Worm (Caenorhabditis elegans) whole organism, L4 larva: ENCODE measurements around the gene fbxa-27.

Source experiments
- ces-1 ChIP-seq: fragments of 150-350 bp; sonication (generic microtip); optimal IDR thresholded peaks from 4 replicates; lab custom pipeline; 2014; ENCODE audit warnings: missing biosample characterization, missing genetic modification reagents, missing genetic modification characterization
- fos-1 ChIP-seq: fragments of 150-350 bp; optimal IDR thresholded peaks from 2 replicates; lab custom pipeline; 2014; ENCODE audit warnings: missing biosample characterization, missing genetic modification characterization
- lsy-2 ChIP-seq, 2 experiments: fragments of 150-350 bp in 1 of 2; sonication (generic microtip) in 1 of 2; optimal IDR thresholded peaks; 2 replicates each; lab custom pipeline; 2014 to 2017; ENCODE audit warnings: missing biosample characterization in 2 of 2, missing genetic modification characterization in 2 of 2
- nhr-77 ChIP-seq: fragments of 150-350 bp; optimal IDR thresholded peaks from 2 replicates; lab custom pipeline; 2014; ENCODE audit warnings: missing biosample characterization, missing genetic modification characterization
- pqm-1 ChIP-seq: sonication (generic microtip); optimal IDR thresholded peaks from 2 replicates; lab custom pipeline; 2017; ENCODE audit warnings: missing biosample characterization, missing genetic modification characterization
- tag-97 ChIP-seq: fragments of 200-800 bp; sonication (Bioruptor generic); IDR thresholded peaks from 2 replicates; pipeline ENCODE4 v1.3.6; 2022; ENCODE audit warnings: missing genetic modification characterization, missing compliant biosample characterization
- unc-130 ChIP-seq: sonication (generic microtip); optimal IDR thresholded peaks from 2 replicates; lab custom pipeline; 2016; ENCODE audit warnings: missing genetic modification reagents, missing genetic modification characterization, missing compliant biosample characterization
- unc-62 ChIP-seq, 3 experiments: fragments of 150-350 bp in 1 of 3; sonication (generic microtip); optimal IDR thresholded peaks in 2 of 3; peaks in 1 of 3; 1 replicate in 1 of 3; 2 replicates in 2 of 3; lab custom pipeline; 2014 to 2017; ENCODE audit warnings: missing biosample characterization in 3 of 3, missing genetic modification characterization in 3 of 3, missing genetic modification reagents in 3 of 3, missing genotype in 1 of 3

DNA sequence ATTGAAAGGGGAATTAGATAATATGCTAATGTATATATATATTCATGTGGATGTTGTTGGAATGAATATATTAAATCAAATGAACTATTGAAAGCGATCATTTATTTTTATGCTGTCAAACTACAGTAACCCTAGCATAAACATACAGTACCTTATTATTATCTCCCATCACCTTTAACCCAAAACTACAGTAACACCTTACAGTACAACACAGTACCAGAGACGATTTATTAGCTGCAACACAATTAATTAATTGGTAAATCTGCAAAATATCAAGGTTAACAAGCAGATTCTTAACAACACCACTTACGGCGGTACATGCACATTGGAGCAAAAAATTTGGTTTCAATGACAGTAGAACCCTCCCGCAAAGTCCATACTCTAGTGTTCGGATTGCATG lies 12.6 kb downstream of the fbxa-27 start, which contains the start of gene Y82E9BL.1:
- TF ChIP-seq tag-97 (GFP tag; lab: Robert Waterston, UW) (no peak), fos-1 (tag; lab: Kevin White, UChicago) (no peak), lsy-2 (tag; optimal IDR thresholded peaks at IDR 0.05; lab: Kevin White, UChicago) (no peak), unc-130 (no peak), ces-1 (no peak), pqm-1 (tag; lab: Kevin White, UChicago) (no peak), unc-62 (GFP tag; optimal IDR thresholded peaks at IDR 0.05 in 1 of 2; lab: Kevin White, UChicago) (no peak), unc-62 (tag; optimal IDR thresholded peaks at IDR 0.05; lab: Kevin White, UChicago) (no peak), nhr-77 (tag; lab: Kevin White, UChicago) (no peak)
